Fruit fly (Drosophila melanogaster): Measurements from ENCODE around the gene CG12645.
A peak's percentile ranks its signal among the peaks of the same experiment; 100 is the strongest.

Gene CG12645

DNA sequence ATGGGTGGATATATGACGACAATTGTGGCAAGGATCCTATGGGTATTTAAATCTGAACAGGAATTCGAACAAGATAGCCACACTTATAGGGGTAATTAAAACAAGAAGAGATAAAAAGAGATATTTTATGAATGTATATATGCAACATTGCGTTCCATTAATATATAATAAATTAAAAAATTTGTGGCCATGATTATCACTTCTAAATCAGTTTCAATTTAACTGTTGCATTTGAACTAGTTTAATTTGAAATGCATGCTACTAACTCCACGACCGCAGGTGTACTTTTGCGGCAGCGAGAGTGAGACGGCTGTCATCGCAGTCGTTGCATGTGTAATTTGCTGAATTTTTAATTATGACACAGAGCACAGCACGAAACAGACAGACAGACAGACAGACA, 26.2 kb upstream of the CG12645 start (continued):
- TF ChIP-seq CG3919 (GFP tag; optimal IDR thresholded peaks at IDR 0.05) = no peak
- 0 out of 3 replicates have a peak, but pooled peaks have one; percentile 45 for TF ChIP-seq CG6163 (GFP tag; IDR thresholded peaks at IDR 0.05)
- TF ChIP-seq salr (GFP tag; optimal IDR thresholded peaks at IDR 0.05) = peak in 1 of 2 experiments; percentile 43
- TF ChIP-seq lz (GFP tag; optimal IDR thresholded peaks at IDR 0.05) = no peak
- no peak for TF ChIP-seq CG8319 (GFP tag; optimal IDR thresholded peaks at IDR 0.05)
- no peak for TF ChIP-seq CG11902 (GFP tag; optimal IDR thresholded peaks at IDR 0.05)
- TF ChIP-seq achi (GFP tag; optimal IDR thresholded peaks at IDR 0.05) = no peak
- no peak for TF ChIP-seq fd85E (GFP tag; optimal IDR thresholded peaks at IDR 0.05)
- TF ChIP-seq eg (GFP tag; IDR thresholded peaks at IDR 0.05) = peak; percentile 58
- no peak for TF ChIP-seq CG6808 (GFP tag; optimal IDR thresholded peaks at IDR 0.05)
- TF ChIP-seq Sox102F (GFP tag; optimal IDR thresholded peaks at IDR 0.05) = no peak
- peak; percentile 39; the same call in 1 of the 2 replicates for TF ChIP-seq Gug (GFP tag; IDR thresholded peaks at IDR 0.05)
- no peak for TF ChIP-seq Met (GFP tag; optimal IDR thresholded peaks at IDR 0.05)
- no peak for TF ChIP-seq cyc (GFP tag; optimal IDR thresholded peaks at IDR 0.05)

DNA sequence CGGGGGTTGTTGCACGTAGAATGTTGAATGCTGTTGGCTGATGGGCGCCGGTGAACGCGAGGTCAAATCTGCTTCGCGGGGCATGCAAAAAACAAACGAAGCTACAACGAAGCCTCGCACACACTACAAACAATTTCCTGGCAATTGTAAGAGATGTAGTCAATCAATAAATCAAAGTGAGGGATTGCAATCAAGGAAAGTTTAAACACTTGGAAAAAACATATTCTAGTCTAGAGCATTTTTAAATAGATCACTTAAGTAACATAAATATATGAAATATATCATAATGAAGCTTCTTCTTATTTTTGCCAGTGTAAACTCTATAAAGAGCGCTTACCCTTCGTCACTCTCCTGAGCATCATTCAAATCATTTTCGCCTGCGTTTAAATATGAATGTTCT, 15.8 kb upstream of the CG12645 start:
- peak; percentile 20 for TF ChIP-seq CG32006 (GFP tag; optimal IDR thresholded peaks at IDR 0.05)
- TF ChIP-seq Eip78C (GFP tag) = peak; percentile 68
- TF ChIP-seq CG10631 (GFP tag; optimal IDR thresholded peaks at IDR 0.05) = peak; percentile 1
- peak; percentile 64 for TF ChIP-seq svp (GFP tag)
- TF ChIP-seq Ets96B (tag; optimal IDR thresholded peaks at IDR 0.05) = peak; percentile 32
- TF ChIP-seq CG6808 (GFP tag; optimal IDR thresholded peaks at IDR 0.05) = peak; percentile 12
- no peak for TF ChIP-seq eg (GFP tag; IDR thresholded peaks at IDR 0.05)
- no peak for TF ChIP-seq CG4318 (GFP tag; optimal IDR thresholded peaks at IDR 0.05)
- TF ChIP-seq acj6 (GFP tag; optimal IDR thresholded peaks at IDR 0.05) = peak; percentile 2
- TF ChIP-seq fd85E (GFP tag; optimal IDR thresholded peaks at IDR 0.05) = no peak
- peak; percentile 6 for TF ChIP-seq Smox (GFP tag; optimal IDR thresholded peaks at IDR 0.05)

DNA sequence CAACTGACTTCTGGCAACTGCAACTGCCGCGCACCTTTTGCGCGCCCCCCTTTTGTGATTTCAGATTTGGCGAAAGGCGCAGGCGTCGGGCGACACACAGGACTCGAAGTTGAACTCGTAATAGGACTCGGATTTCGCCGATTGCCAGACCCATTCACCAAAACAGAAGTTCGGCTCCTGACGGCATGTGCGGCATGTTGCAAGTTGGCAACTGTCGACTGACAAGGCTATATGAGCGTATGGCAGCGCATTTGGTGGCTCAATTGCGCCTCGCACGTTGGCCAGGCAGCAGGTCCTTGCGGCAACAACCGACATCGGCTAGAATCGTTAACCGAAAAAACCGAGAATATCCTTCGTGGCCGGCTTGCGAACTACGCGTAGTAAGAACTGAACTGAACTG, 4.8 kb downstream of the CG12645 start, which contains the start of gene CG43902:
TSS of gene CG43902 (plus strand) at position 260 of the 400 bp plus-strand sequence.
- no peak for TF ChIP-seq CG3032 (tag; optimal IDR thresholded peaks at IDR 0.05)
- no peak for TF ChIP-seq esn (GFP tag; optimal IDR thresholded peaks at IDR 0.05)
- TF ChIP-seq CG6854 (GFP tag; optimal IDR thresholded peaks at IDR 0.05) = no peak
- TF ChIP-seq vri (GFP tag; optimal IDR thresholded peaks at IDR 0.05) = no peak
- no peak for TF ChIP-seq OdsH (GFP tag; optimal IDR thresholded peaks at IDR 0.05)
- TF ChIP-seq Lpt (GFP tag; optimal IDR thresholded peaks at IDR 0.05) = no peak
- TF ChIP-seq CG1621 (tag; optimal IDR thresholded peaks at IDR 0.05) = no peak
- TF ChIP-seq CG6808 (GFP tag; optimal IDR thresholded peaks at IDR 0.05) = no peak

DNA sequence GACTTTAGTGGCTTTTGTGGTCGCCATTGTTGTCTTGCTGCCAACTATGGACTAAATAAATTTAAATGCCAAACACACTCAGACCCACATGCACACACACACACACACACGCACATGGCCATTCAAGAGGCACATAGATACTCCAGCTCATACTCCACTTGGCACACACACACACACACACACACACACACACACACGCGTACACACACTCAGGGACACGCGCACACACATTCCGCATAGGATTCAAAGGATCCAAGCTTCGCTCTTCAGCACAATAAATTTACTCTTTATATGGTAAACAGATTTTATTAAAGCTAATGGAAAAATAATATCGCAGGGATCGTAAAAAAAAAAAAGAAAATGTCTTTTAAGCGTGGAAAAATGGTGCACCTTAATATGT, 29.5 kb downstream of the CG12645 start:
- no peak for TF ChIP-seq CG11762 (GFP tag; optimal IDR thresholded peaks at IDR 0.05; ENCODE audit: insufficient read depth)

DNA sequence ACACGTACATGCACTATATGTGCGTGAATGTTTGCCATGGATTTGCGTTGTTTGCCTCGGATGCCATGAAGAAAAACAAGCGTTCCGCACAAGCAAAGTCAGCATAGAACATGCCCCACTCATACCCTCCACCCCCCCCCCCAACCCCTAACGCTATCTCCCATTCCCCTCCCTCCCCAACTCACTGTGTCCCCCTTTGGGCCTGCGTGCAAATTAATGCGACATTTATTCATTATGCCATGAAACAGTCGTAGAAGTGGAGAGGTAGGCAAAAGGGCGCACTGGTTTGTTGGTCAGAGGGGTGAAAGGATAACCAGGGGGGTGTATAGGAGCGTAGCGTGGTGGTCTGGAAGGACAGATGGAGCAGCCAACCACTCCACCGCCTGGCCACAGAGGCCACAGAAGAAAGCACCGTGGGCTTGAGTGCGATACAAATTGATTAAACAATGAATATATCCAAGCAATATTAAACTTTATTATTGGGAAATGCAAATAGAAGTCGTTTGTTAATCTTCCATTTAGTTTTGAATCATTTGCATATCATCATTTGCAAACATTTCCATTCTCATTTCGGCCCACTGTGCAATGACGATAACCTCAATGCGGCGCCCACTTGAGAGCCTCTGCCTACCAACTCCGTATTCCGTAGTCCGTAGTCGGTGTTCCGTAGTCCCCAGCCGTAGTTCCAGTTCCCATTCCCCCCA, 31.1 kb downstream of the CG12645 start:
- TF ChIP-seq eg (GFP tag; IDR thresholded peaks at IDR 0.05) = peak; percentile 73
- peak; percentile 32 for TF ChIP-seq Sox14 (GFP tag; optimal IDR thresholded peaks at IDR 0.05)
- TF ChIP-seq CG6792 (GFP tag; optimal IDR thresholded peaks at IDR 0.05) = peak; percentile 16
- TF ChIP-seq Gug (GFP tag; IDR thresholded peaks at IDR 0.05) = peak; percentile 58
- no peak for TF ChIP-seq CG11762 (GFP tag; optimal IDR thresholded peaks at IDR 0.05; ENCODE audit: insufficient read depth)
- peak; percentile 18 for TF ChIP-seq CG10669 (GFP tag; optimal IDR thresholded peaks at IDR 0.05)
- no peak for TF ChIP-seq CG1621 (tag; optimal IDR thresholded peaks at IDR 0.05)
- TF ChIP-seq CG11294 (GFP tag; IDR thresholded peaks at IDR 0.05) = peak; percentile 29; the same call in 1 of the 2 replicates
- no peak for TF ChIP-seq CG16779 (tag; optimal IDR thresholded peaks at IDR 0.05)
- peak; percentile 42 for TF ChIP-seq CG10631 (GFP tag; optimal IDR thresholded peaks at IDR 0.05)
- TF ChIP-seq Lpt (GFP tag; optimal IDR thresholded peaks at IDR 0.05) = no peak
- TF ChIP-seq Eip78C (GFP tag) = peak; percentile 88
- TF ChIP-seq CG6808 (GFP tag; optimal IDR thresholded peaks at IDR 0.05) = peak; percentile 21
- peak; percentile 78 for TF ChIP-seq CG6163 (GFP tag; IDR thresholded peaks at IDR 0.05)
- peak; percentile 12 for TF ChIP-seq Hr39 (GFP tag; optimal IDR thresholded peaks at IDR 0.05)
- TF ChIP-seq Hr4 (GFP tag; optimal IDR thresholded peaks at IDR 0.05) = peak; percentile 26
- peak; percentile 7 for TF ChIP-seq Ets96B (tag; optimal IDR thresholded peaks at IDR 0.05)
- peak; percentile 71 for TF ChIP-seq CG8119 (GFP tag; IDR thresholded peaks at IDR 0.05)
- TF ChIP-seq Eip93F (GFP tag; optimal IDR thresholded peaks at IDR 0.05) = no peak
- TF ChIP-seq CG9139 (GFP tag; optimal IDR thresholded peaks at IDR 0.05) = no peak
- TF ChIP-seq ss (GFP tag; optimal IDR thresholded peaks at IDR 0.05) = peak; percentile 12 to 65
- TF ChIP-seq topi (GFP tag; optimal IDR thresholded peaks at IDR 0.05) = peak; percentile 2
- TF ChIP-seq acj6 (GFP tag; optimal IDR thresholded peaks at IDR 0.05) = peak; percentile 40
